Worm (Caenorhabditis elegans): ENCODE measurements around the gene fbxa-165.
"Not testable (repeated sequence)": the region's sequence is repeated elsewhere in the genome, so short reads cannot be mapped to it uniquely, and the experiment has no call there.

DNA sequence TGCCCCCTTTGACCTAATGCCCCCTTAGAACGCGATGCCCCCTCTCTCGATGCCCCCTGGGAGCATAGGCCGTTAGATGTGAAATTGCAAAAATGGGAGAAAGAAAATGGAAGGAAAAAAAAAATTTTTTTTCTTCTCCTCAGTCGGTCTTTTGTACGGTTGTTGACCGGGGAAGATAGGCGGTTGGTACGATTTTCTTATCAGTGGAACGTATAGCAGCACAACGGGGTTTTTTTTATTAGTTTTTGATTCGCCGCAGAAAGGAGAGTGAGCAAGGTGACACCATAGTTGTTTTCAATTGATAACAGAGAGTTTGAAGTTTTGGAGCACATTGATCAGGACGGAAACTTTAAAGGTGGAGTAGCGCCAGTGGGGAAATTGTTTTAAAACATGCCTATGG, 43.4 kb upstream of the fbxa-165 start:
- TF ChIP-seq fkh-10 (GFP tag; optimal IDR thresholded peaks at IDR 0.05); ceh-48 (tag; optimal IDR thresholded peaks at IDR 0.05); K02D7.2 (tag; optimal IDR thresholded peaks at IDR 0.05); nfya-1 (tag; optimal IDR thresholded peaks at IDR 0.05); nhr-232 (tag; optimal IDR thresholded peaks at IDR 0.05); ama-1 (optimal IDR thresholded peaks at IDR 0.05); C38D4.7 (GFP tag; optimal IDR thresholded peaks at IDR 0.05); sox-4 (tag; optimal IDR thresholded peaks at IDR 0.05): not testable (repeated sequence)

Measured in whole organism, late embryonic.